Worm (Caenorhabditis elegans) whole organism, late embryonic: ENCODE data around the gene srz-62.
A peak's percentile ranks its signal among the peaks of the same experiment; 100 is the strongest.

Source experiments
- C08G9.2 ChIP-seq: sonication (generic microtip); optimal IDR thresholded peaks from 2 replicates; lab custom pipeline; 2016; ENCODE audit warnings: mild to moderate bottlenecking, missing genetic modification characterization, moderate library complexity, missing compliant biosample characterization
- K09A11.1 ChIP-seq: sonication (generic microtip); optimal IDR thresholded peaks from 2 replicates; lab custom pipeline; 2017; ENCODE audit warnings: antibody characterized with exemption, mild to moderate bottlenecking, missing genetic modification characterization, missing compliant biosample characterization; ENCODE audit not compliant: insufficient read depth
- Y22D7AL.16 ChIP-seq: sonication (generic microtip); optimal IDR thresholded peaks from 2 replicates; lab custom pipeline; 2016; ENCODE audit warnings: missing genetic modification characterization, missing compliant biosample characterization
- ahr-1 ChIP-seq: sonication (generic microtip); optimal IDR thresholded peaks from 2 replicates; lab custom pipeline; 2016; ENCODE audit warnings: missing genetic modification characterization, missing compliant biosample characterization
- ama-1 ChIP-seq: fragments of 150-350 bp; optimal IDR thresholded peaks from 2 replicates; lab custom pipeline; 2014
- ceh-19 ChIP-seq: fragments of 200-800 bp; sonication (Bioruptor generic); optimal IDR thresholded peaks from 2 replicates; lab custom pipeline; 2018; ENCODE audit warnings: mild to moderate bottlenecking, missing genetic modification characterization, missing compliant biosample characterization
- ceh-31 ChIP-seq: sonication (generic microtip); optimal IDR thresholded peaks from 2 replicates; lab custom pipeline; 2016; ENCODE audit warnings: missing genetic modification characterization, missing compliant biosample characterization
- ceh-34 ChIP-seq: sonication (generic microtip); optimal IDR thresholded peaks from 2 replicates; lab custom pipeline; 2016; ENCODE audit warnings: mild to moderate bottlenecking, missing genetic modification characterization, missing compliant biosample characterization
- ceh-9 ChIP-seq: sonication (generic microtip); optimal IDR thresholded peaks from 2 replicates; lab custom pipeline; 2016; ENCODE audit warnings: mild to moderate bottlenecking, missing genetic modification characterization, inconsistent platforms, missing compliant biosample characterization
- dmd-4 ChIP-seq: sonication (generic microtip); optimal IDR thresholded peaks from 2 replicates; lab custom pipeline; 2016; ENCODE audit warnings: borderline replicate concordance, missing genetic modification characterization, missing compliant biosample characterization
- elt-2 ChIP-seq: sonication (generic microtip); optimal IDR thresholded peaks from 2 replicates; lab custom pipeline; 2016; ENCODE audit warnings: missing genetic modification reagents, missing genetic modification characterization, missing compliant biosample characterization
- ets-4 ChIP-seq: sonication (generic microtip); optimal IDR thresholded peaks from 2 replicates; lab custom pipeline; 2016; ENCODE audit warnings: missing genetic modification characterization, missing compliant biosample characterization
- eyg-1 ChIP-seq: sonication (generic microtip); optimal IDR thresholded peaks from 2 replicates; lab custom pipeline; 2016; ENCODE audit warnings: missing genotype, missing genetic modification characterization, missing compliant biosample characterization
- fax-1 ChIP-seq: sonication (generic microtip); optimal IDR thresholded peaks from 2 replicates; lab custom pipeline; 2016; ENCODE audit warnings: missing genotype, missing genetic modification characterization, missing compliant biosample characterization
- fkh-10 ChIP-seq: fragments of 150-350 bp; optimal IDR thresholded peaks from 2 replicates; lab custom pipeline; 2014; ENCODE audit warnings: missing biosample characterization, missing genetic modification reagents, missing genetic modification characterization
- fkh-6 ChIP-seq: sonication (generic microtip); optimal IDR thresholded peaks from 2 replicates; lab custom pipeline; 2016; ENCODE audit warnings: missing genetic modification characterization, missing compliant biosample characterization
- gmeb-2 ChIP-seq: sonication (generic microtip); optimal IDR thresholded peaks from 2 replicates; lab custom pipeline; 2016; ENCODE audit warnings: missing genetic modification characterization, inconsistent platforms, missing compliant biosample characterization
- hlh-13 ChIP-seq: fragments of 200-800 bp; sonication (Bioruptor generic); optimal IDR thresholded peaks from 2 replicates; lab custom pipeline; 2018; ENCODE audit warnings: mild to moderate bottlenecking, missing genetic modification characterization, missing compliant biosample characterization
- hlh-8 ChIP-seq: sonication (generic microtip); optimal IDR thresholded peaks from 2 replicates; lab custom pipeline; 2016; ENCODE audit warnings: missing genotype, missing genetic modification characterization, missing compliant biosample characterization
- madf-2 ChIP-seq: sonication (generic microtip); optimal IDR thresholded peaks from 2 replicates; lab custom pipeline; 2017; ENCODE audit warnings: missing genetic modification characterization, missing compliant biosample characterization
- mec-3 ChIP-seq: sonication (generic microtip); optimal IDR thresholded peaks from 2 replicates; lab custom pipeline; 2016; ENCODE audit warnings: borderline replicate concordance, missing genetic modification characterization, missing compliant biosample characterization
- nfya-1 ChIP-seq: sonication (generic microtip); optimal IDR thresholded peaks from 2 replicates; lab custom pipeline; 2017; ENCODE audit warnings: missing genetic modification characterization, mild to moderate bottlenecking, missing compliant biosample characterization, antibody characterized with exemption, moderate library complexity
- nhr-232 ChIP-seq: sonication (generic microtip); optimal IDR thresholded peaks from 2 replicates; lab custom pipeline; 2016; ENCODE audit warnings: missing genetic modification characterization, missing compliant biosample characterization
- npax-4 ChIP-seq: sonication (generic microtip); optimal IDR thresholded peaks from 2 replicates; lab custom pipeline; 2016; ENCODE audit warnings: missing genetic modification characterization, missing compliant biosample characterization
- pag-3 ChIP-seq: sonication (generic microtip); optimal IDR thresholded peaks from 2 replicates; lab custom pipeline; 2016; ENCODE audit warnings: missing compliant biosample characterization, missing genetic modification characterization, borderline replicate concordance
- pax-1 ChIP-seq: fragments of 150-350 bp; optimal IDR thresholded peaks from 2 replicates; lab custom pipeline; 2014; ENCODE audit warnings: missing biosample characterization, missing genetic modification characterization
- pqm-1 ChIP-seq: sonication (generic microtip); optimal IDR thresholded peaks from 2 replicates; lab custom pipeline; 2016; ENCODE audit warnings: missing genetic modification characterization, missing compliant biosample characterization
- rnt-1 ChIP-seq: sonication (generic microtip); optimal IDR thresholded peaks from 2 replicates; lab custom pipeline; 2016; ENCODE audit warnings: missing genetic modification characterization, missing compliant biosample characterization
- sdc-2 ChIP-seq: sonication (generic microtip); optimal IDR thresholded peaks from 2 replicates; lab custom pipeline; 2016; ENCODE audit warnings: missing genotype, missing genetic modification characterization, missing compliant biosample characterization
- sox-2 ChIP-seq: fragments of 200-800 bp; sonication (Bioruptor generic); IDR thresholded peaks from 2 replicates; pipeline ENCODE4 v1.3.6; 2022; ENCODE audit warnings: missing genetic modification reagents, missing genetic modification characterization, missing compliant biosample characterization
- tbx-2 ChIP-seq: sonication (generic microtip); optimal IDR thresholded peaks from 2 replicates; lab custom pipeline; 2016; ENCODE audit warnings: missing genetic modification characterization, missing compliant biosample characterization
- unc-42 ChIP-seq: sonication (generic microtip); optimal IDR thresholded peaks from 2 replicates; lab custom pipeline; 2016; ENCODE audit warnings: missing genotype, missing genetic modification characterization, missing compliant biosample characterization
- unc-55 ChIP-seq: sonication (generic microtip); optimal IDR thresholded peaks from 2 replicates; lab custom pipeline; 2017; ENCODE audit warnings: missing biosample characterization, missing genetic modification reagents, missing genetic modification characterization
- zip-5 ChIP-seq: sonication (generic microtip); optimal IDR thresholded peaks from 2 replicates; lab custom pipeline; 2016; ENCODE audit warnings: missing genetic modification characterization, missing compliant biosample characterization
- ztf-16 ChIP-seq: sonication (generic microtip); optimal IDR thresholded peaks from 2 replicates; lab custom pipeline; 2017; ENCODE audit warnings: missing genetic modification characterization, missing compliant biosample characterization

Gene srz-62

ce11 chrIV:3855543-3855942, 44.8 kb upstream of the srz-62 start, which contains the start of gene zag-1:
TSS of gene zag-1 (plus strand) at chrIV:3855843.
- no peak for TF ChIP-seq C08G9.2 (tag; lab: Kevin White, UChicago)
- TF ChIP-seq ceh-9 (tag; lab: Kevin White, UChicago), result no peak
- no peak for TF ChIP-seq madf-2 (tag; lab: Kevin White, UChicago)
- TF ChIP-seq Y22D7AL.16 (tag; lab: Kevin White, UChicago), result no peak
- TF ChIP-seq hlh-13 (GFP tag; lab: Kevin White, UChicago), result no peak
- TF ChIP-seq zip-5 (tag; lab: Kevin White, UChicago), result no peak

- TF ChIP-seq nfya-1, result peak; percentile 78
- no peak for TF ChIP-seq tbx-2
- no peak for TF ChIP-seq nhr-232 (tag; lab: Kevin White, UChicago)
- TF ChIP-seq unc-42 (tag; lab: Kevin White, UChicago), result peak; percentile 14
Observed at ce11 chrIV:3856190-3856589, 44.1 kb upstream of the srz-62 start.

- TF ChIP-seq ceh-19, result peak; percentile 9
- TF ChIP-seq unc-55 (GFP tag; lab: Kevin White, UChicago), result peak; percentile 89
- TF ChIP-seq gmeb-2 (tag; lab: Kevin White, UChicago), result no peak
- TF ChIP-seq K09A11.1 (tag; lab: Kevin White, UChicago), result no peak
- TF ChIP-seq, all 69 proteins: peak for 2
Observed at ce11 chrIV:3857999-3858552, 42.2 kb upstream of the srz-62 start.

- no peak for TF ChIP-seq mec-3
- peak; percentile 43 for TF ChIP-seq fkh-10
- TF ChIP-seq, all 69 proteins: peak for 1
Observed at ce11 chrIV:3859552-3859951, 40.8 kb upstream of the srz-62 start.

ce11 chrIV:3860419-3860818, 39.9 kb upstream of the srz-62 start:
- TF ChIP-seq ceh-31, result peak; percentile 12
- peak; percentile 87 for TF ChIP-seq unc-42 (tag; lab: Kevin White, UChicago)
- TF ChIP-seq ets-4, result no peak

ce11 chrIV:3862948-3863347, 37.4 kb upstream of the srz-62 start:
- TF ChIP-seq ztf-16 (tag; lab: Kevin White, UChicago) (no peak), hlh-8 (no peak), pax-1 (no peak), nfya-1 (no peak), fkh-6 (no peak), pqm-1 (no peak), tbx-2 (no peak), ama-1 (lab: Kevin White, UChicago) (no peak), nhr-232 (tag; lab: Kevin White, UChicago) (no peak), zip-5 (tag; lab: Kevin White, UChicago) (no peak), pag-3 (tag; lab: Kevin White, UChicago) (no peak), eyg-1 (tag; lab: Kevin White, UChicago) (no peak), rnt-1 (tag; lab: Kevin White, UChicago) (no peak), ceh-31 (no peak)

- TF ChIP-seq pax-1 (no peak), npax-4 (tag; lab: Kevin White, UChicago) (no peak), pqm-1 (no peak), ceh-34 (tag; lab: Kevin White, UChicago) (no peak), ceh-31 (no peak), sox-2 (GFP tag; lab: Robert Waterston, UW) (no peak), ahr-1 (tag; lab: Kevin White, UChicago) (no peak), fax-1 (tag; lab: Kevin White, UChicago) (no peak), sdc-2 (no peak), dmd-4 (tag; lab: Kevin White, UChicago) (no peak), tbx-2 (no peak), ztf-16 (tag; lab: Kevin White, UChicago) (no peak), elt-2 (no peak)
Observed at ce11 chrIV:3864944-3865343, 35.4 kb upstream of the srz-62 start, which contains the start of gene aat-8. TSS of gene aat-8 (minus strand) at chrIV:3865044.
